Worm (Caenorhabditis elegans): ENCODE results near the gene madf-1.
A peak's percentile ranks its signal among the peaks of the same experiment; 100 is the strongest.

The madf-1 gene

ce11 chrIV:831796-832486 lies at the start of gene madf-1, which contains the start of gene Y55F3BR.10:
Gene madf-1, minus strand, starts transcription at chrIV:831896.
Gene Y55F3BR.10, plus strand, starts transcription at chrIV:832436.
- TF ChIP-seq dao-5 (tag; optimal IDR thresholded peaks at IDR 0.05), result no peak
- no peak for TF ChIP-seq W03F9.2 (tag; optimal IDR thresholded peaks at IDR 0.05)
- no peak for TF ChIP-seq him-1 (tag; optimal IDR thresholded peaks at IDR 0.05)

- TF ChIP-seq dao-5 (tag; optimal IDR thresholded peaks at IDR 0.05) (no peak), W03F9.2 (tag; optimal IDR thresholded peaks at IDR 0.05) (no peak), him-1 (tag; optimal IDR thresholded peaks at IDR 0.05) (no peak)
These were observed 46.9 kb upstream of the madf-1 start for ce11 chrIV:878634-879033.

- TF ChIP-seq him-1 (tag; optimal IDR thresholded peaks at IDR 0.05) (no peak), W03F9.2 (tag; optimal IDR thresholded peaks at IDR 0.05) (no peak), dao-5 (tag; optimal IDR thresholded peaks at IDR 0.05) (no peak)
These were observed 43.0 kb upstream of the madf-1 start, which contains the start of gene Y55F3BR.1 for ce11 chrIV:874677-875076. Gene Y55F3BR.1, plus strand, starts transcription at chrIV:874791.

ce11 chrIV:873174-873788 lies 41.6 kb upstream of the madf-1 start:
- TF ChIP-seq dao-5 (tag; optimal IDR thresholded peaks at IDR 0.05), result no peak

- TF ChIP-seq W03F9.2 (tag; optimal IDR thresholded peaks at IDR 0.05) (no peak), dao-5 (tag; optimal IDR thresholded peaks at IDR 0.05) (no peak), him-1 (tag; optimal IDR thresholded peaks at IDR 0.05) (no peak)
These were observed 37.0 kb upstream of the madf-1 start for ce11 chrIV:868723-869122.

- no peak for TF ChIP-seq him-1 (tag; optimal IDR thresholded peaks at IDR 0.05)
- peak; percentile 22 for TF ChIP-seq dao-5 (tag; optimal IDR thresholded peaks at IDR 0.05)
- TF ChIP-seq W03F9.2 (tag; optimal IDR thresholded peaks at IDR 0.05), result peak; percentile 64
These were observed 35.2 kb upstream of the madf-1 start for ce11 chrIV:866828-867270.

ce11 chrIV:860810-861209 lies 29.1 kb upstream of the madf-1 start:
- TF ChIP-seq dao-5 (tag; optimal IDR thresholded peaks at IDR 0.05) (no peak), him-1 (tag; optimal IDR thresholded peaks at IDR 0.05) (no peak), W03F9.2 (tag; optimal IDR thresholded peaks at IDR 0.05) (no peak)

- TF ChIP-seq W03F9.2 (tag; optimal IDR thresholded peaks at IDR 0.05), result no peak
- TF ChIP-seq dao-5 (tag; optimal IDR thresholded peaks at IDR 0.05), result no peak
- TF ChIP-seq him-1 (tag; optimal IDR thresholded peaks at IDR 0.05), result no peak
These were observed 26.9 kb upstream of the madf-1 start, which contains the start of gene Y55F3BR.2 for ce11 chrIV:858630-859029. Gene Y55F3BR.2, plus strand, starts transcription at chrIV:858930.

ce11 chrIV:856038-856437 lies 24.3 kb upstream of the madf-1 start:
- no peak for TF ChIP-seq him-1 (tag; optimal IDR thresholded peaks at IDR 0.05)
- no peak for TF ChIP-seq dao-5 (tag; optimal IDR thresholded peaks at IDR 0.05)
- no peak for TF ChIP-seq W03F9.2 (tag; optimal IDR thresholded peaks at IDR 0.05)

- TF ChIP-seq W03F9.2 (tag; optimal IDR thresholded peaks at IDR 0.05) (no peak), dao-5 (tag; optimal IDR thresholded peaks at IDR 0.05) (no peak), him-1 (tag; optimal IDR thresholded peaks at IDR 0.05) (no peak)
These were observed 23.8 kb upstream of the madf-1 start for ce11 chrIV:855483-855882.

ce11 chrIV:854357-855269 lies 22.9 kb upstream of the madf-1 start, which contains the start of the genes lem-4 and Y55F3BR.11:
Gene lem-4, minus strand, starts transcription at chrIV:854780.
Gene Y55F3BR.11, plus strand, starts transcription at chrIV:855219.
- TF ChIP-seq him-1 (tag; optimal IDR thresholded peaks at IDR 0.05) (no peak), dao-5 (tag; optimal IDR thresholded peaks at IDR 0.05) (no peak), W03F9.2 (tag; optimal IDR thresholded peaks at IDR 0.05) (peak; percentile 54)

ce11 chrIV:848207-848606 lies 16.5 kb upstream of the madf-1 start:
- TF ChIP-seq dao-5 (tag; optimal IDR thresholded peaks at IDR 0.05) (no peak), him-1 (tag; optimal IDR thresholded peaks at IDR 0.05) (no peak), W03F9.2 (tag; optimal IDR thresholded peaks at IDR 0.05) (no peak)

- TF ChIP-seq him-1 (tag; optimal IDR thresholded peaks at IDR 0.05) (no peak), W03F9.2 (tag; optimal IDR thresholded peaks at IDR 0.05) (no peak), dao-5 (tag; optimal IDR thresholded peaks at IDR 0.05) (no peak)
These were observed 13.5 kb upstream of the madf-1 start, which contains the start of gene lgc-33 for ce11 chrIV:845198-845597. Gene lgc-33, plus strand, starts transcription at chrIV:845498.
